Fruit fly (Drosophila melanogaster) whole organism, prepupa: ENCODE measurements around the gene CG10681.

Experiments
- Blimp-1 ChIP-seq: fragments of 200-800 bp; sonication (Bioruptor generic); optimal IDR thresholded peaks from 3 replicates; lab custom pipeline; 2017; ENCODE audit warnings: missing biosample characterization, missing genetic modification characterization, mild to moderate bottlenecking, moderate library complexity, missing genetic modification reagents
- CG10631 ChIP-seq: fragments of 200-800 bp; sonication (Bioruptor generic); optimal IDR thresholded peaks from 2 replicates; lab custom pipeline; 2016; ENCODE audit warnings: missing biosample characterization, missing genetic modification characterization
- CG11294 ChIP-seq: fragments of 200-800 bp; sonication (Bioruptor generic); IDR thresholded peaks from 2 replicates; pipeline ENCODE4 v1.3.6; 2022; ENCODE audit warnings: missing biosample characterization, missing genetic modification characterization
- CG11902 ChIP-seq: fragments of 200-800 bp; sonication (Bioruptor generic); optimal IDR thresholded peaks from 3 replicates; lab custom pipeline; 2016; ENCODE audit warnings: missing biosample characterization, missing genetic modification characterization
- CG15336 ChIP-seq: fragments of 200-800 bp; sonication (Bioruptor generic); IDR thresholded peaks from 2 replicates; pipeline ENCODE4 v1.3.6; 2022; ENCODE audit warnings: missing biosample characterization, missing genetic modification characterization
- CG1621 ChIP-seq: fragments of 200-800 bp; sonication (Bioruptor generic); optimal IDR thresholded peaks from 3 replicates; lab custom pipeline; 2018; ENCODE audit warnings: missing biosample characterization, mild to moderate bottlenecking, missing genetic modification characterization
- CG16779 ChIP-seq: fragments of 200-800 bp; sonication (Bioruptor generic); optimal IDR thresholded peaks from 3 replicates; lab custom pipeline; 2017; ENCODE audit warnings: missing biosample characterization, mild to moderate bottlenecking, missing genetic modification characterization
- CG3032 ChIP-seq: fragments of 200-800 bp; optimal IDR thresholded peaks from 2 replicates; lab custom pipeline; 2019; ENCODE audit warnings: missing biosample characterization, mild to moderate bottlenecking, missing genetic modification characterization, moderate library complexity
- CG31627 ChIP-seq: fragments of 200-800 bp; sonication (Bioruptor generic); optimal IDR thresholded peaks from 3 replicates; lab custom pipeline; 2016; ENCODE audit warnings: missing biosample characterization, missing genetic modification characterization
- CG32006 ChIP-seq: fragments of 200-800 bp; sonication (Bioruptor generic); optimal IDR thresholded peaks from 3 replicates; lab custom pipeline; 2017; ENCODE audit warnings: missing biosample characterization, mild to moderate bottlenecking, missing genetic modification characterization
- CG34406 ChIP-seq: fragments of 200-800 bp; sonication (Bioruptor generic); optimal IDR thresholded peaks from 3 replicates; lab custom pipeline; 2016; ENCODE audit warnings: missing biosample characterization, missing genetic modification characterization
- CG3919 ChIP-seq: fragments of 200-800 bp; sonication (Bioruptor generic); optimal IDR thresholded peaks from 3 replicates; lab custom pipeline; 2016; ENCODE audit warnings: missing biosample characterization, missing genetic modification characterization
- CG6163 ChIP-seq: fragments of 200-800 bp; sonication (Bioruptor generic); IDR thresholded peaks from 3 replicates; pipeline ENCODE4 v1.3.6; 2022; ENCODE audit warnings: missing biosample characterization, missing genetic modification characterization
- CG6808 ChIP-seq: fragments of 200-800 bp; sonication (Bioruptor generic); optimal IDR thresholded peaks from 3 replicates; lab custom pipeline; 2017; ENCODE audit warnings: missing biosample characterization, missing genetic modification characterization, mild to moderate bottlenecking, moderate library complexity, missing genetic modification reagents
- CG6854 ChIP-seq: fragments of 200-800 bp; sonication (Bioruptor generic); optimal IDR thresholded peaks from 2 replicates; lab custom pipeline; 2017; ENCODE audit warnings: missing biosample characterization, mild to moderate bottlenecking, missing genetic modification characterization
- CG7368 ChIP-seq: fragments of 200-800 bp; sonication (Bioruptor generic); optimal IDR thresholded peaks from 3 replicates; lab custom pipeline; 2016; ENCODE audit warnings: missing biosample characterization, missing genetic modification characterization
- CG8319 ChIP-seq: fragments of 200-800 bp; sonication (Bioruptor generic); optimal IDR thresholded peaks from 3 replicates; lab custom pipeline; 2016; ENCODE audit warnings: missing biosample characterization, missing genetic modification characterization
- CG8632 ChIP-seq: fragments of 200-800 bp; sonication (Bioruptor generic); optimal IDR thresholded peaks from 3 replicates; lab custom pipeline; 2016; ENCODE audit warnings: missing biosample characterization, missing genetic modification characterization
- CG9139 ChIP-seq: fragments of 200-800 bp; sonication (Bioruptor generic); optimal IDR thresholded peaks from 3 replicates; lab custom pipeline; 2017; ENCODE audit warnings: missing biosample characterization, mild to moderate bottlenecking, missing genetic modification characterization
- Eip75B ChIP-seq: fragments of 200-800 bp; sonication (Bioruptor generic); optimal IDR thresholded peaks from 3 replicates; lab custom pipeline; 2016; ENCODE audit warnings: missing biosample characterization, missing genetic modification characterization
- Eip78C ChIP-seq: fragments of 200-800 bp; sonication (Bioruptor generic); peaks from one replicate; lab custom pipeline; 2016; ENCODE audit warnings: missing biosample characterization, missing genetic modification characterization
- Eip93F ChIP-seq: fragments of 200-800 bp; sonication (Bioruptor generic); optimal IDR thresholded peaks from 2 replicates; lab custom pipeline; 2016; ENCODE audit warnings: missing biosample characterization, mild to moderate bottlenecking, missing genetic modification characterization
- Ets21C ChIP-seq: fragments of 200-800 bp; sonication (Bioruptor generic); optimal IDR thresholded peaks from 3 replicates; lab custom pipeline; 2016; ENCODE audit warnings: missing biosample characterization, missing genetic modification characterization
- Ets96B ChIP-seq: fragments of 200-800 bp; optimal IDR thresholded peaks from 2 replicates; lab custom pipeline; 2019; ENCODE audit warnings: missing biosample characterization, mild to moderate bottlenecking, missing genetic modification characterization, moderate library complexity
- Gug ChIP-seq: fragments of 200-800 bp; sonication (Bioruptor generic); IDR thresholded peaks from 2 replicates; pipeline ENCODE4 v1.3.6; 2022; ENCODE audit warnings: missing biosample characterization, missing genetic modification characterization
- Hr38 ChIP-seq: sonication (Bioruptor generic); optimal IDR thresholded peaks from 2 replicates; lab custom pipeline; 2016; ENCODE audit warnings: missing biosample characterization, missing genetic modification characterization
- Hr39 ChIP-seq: fragments of 200-800 bp; sonication (Bioruptor generic); optimal IDR thresholded peaks from 2 replicates; lab custom pipeline; 2016; ENCODE audit warnings: missing biosample characterization, missing genetic modification characterization
- Hr4 ChIP-seq: fragments of 200-800 bp; sonication (Bioruptor generic); optimal IDR thresholded peaks from 3 replicates; lab custom pipeline; 2016; ENCODE audit warnings: missing biosample characterization, missing genetic modification characterization
- Met ChIP-seq: fragments of 200-800 bp; sonication (Bioruptor generic); optimal IDR thresholded peaks from 3 replicates; lab custom pipeline; 2016; ENCODE audit warnings: missing biosample characterization, missing genetic modification characterization
- OdsH ChIP-seq: fragments of 200-800 bp; sonication (Bioruptor generic); optimal IDR thresholded peaks from 3 replicates; lab custom pipeline; 2016; ENCODE audit warnings: missing biosample characterization, missing genetic modification characterization
- Sox14 ChIP-seq: fragments of 200-800 bp; sonication (Bioruptor generic); optimal IDR thresholded peaks from 3 replicates; lab custom pipeline; 2016; ENCODE audit warnings: missing biosample characterization, missing genetic modification characterization
- Sox15 ChIP-seq: fragments of 200-800 bp; sonication (Bioruptor generic); optimal IDR thresholded peaks from 3 replicates; lab custom pipeline; 2016; ENCODE audit warnings: missing biosample characterization, missing genetic modification characterization
- achi ChIP-seq: fragments of 200-800 bp; sonication (Bioruptor generic); optimal IDR thresholded peaks from 3 replicates; lab custom pipeline; 2016; ENCODE audit warnings: missing biosample characterization, missing genetic modification characterization
- acj6 ChIP-seq: fragments of 200-800 bp; sonication (Bioruptor generic); optimal IDR thresholded peaks from 3 replicates; lab custom pipeline; 2016; ENCODE audit warnings: missing biosample characterization, missing genetic modification characterization
- cyc ChIP-seq: fragments of 200-800 bp; sonication (Bioruptor generic); optimal IDR thresholded peaks from 3 replicates; lab custom pipeline; 2016; ENCODE audit warnings: missing biosample characterization, missing genetic modification characterization
- dsx ChIP-seq: fragments of 200-800 bp; optimal IDR thresholded peaks from 3 replicates; lab custom pipeline; 2019; ENCODE audit warnings: missing biosample characterization, mild to moderate bottlenecking, missing genetic modification characterization, moderate library complexity; ENCODE audit not compliant: poor library complexity, severe bottlenecking
- eg ChIP-seq: fragments of 200-800 bp; sonication (Bioruptor generic); IDR thresholded peaks from 3 replicates; pipeline ENCODE4 v1.3.6; 2022; ENCODE audit warnings: missing biosample characterization, missing genetic modification characterization
- esn ChIP-seq: fragments of 200-800 bp; sonication (Bioruptor generic); optimal IDR thresholded peaks from 2 replicates; lab custom pipeline; 2016; ENCODE audit warnings: missing biosample characterization, mild to moderate bottlenecking, missing genetic modification characterization, moderate library complexity
- fd59A ChIP-seq: fragments of 200-800 bp; sonication (Bioruptor generic); optimal IDR thresholded peaks from 2 replicates; lab custom pipeline; 2017; ENCODE audit warnings: missing biosample characterization, mild to moderate bottlenecking, missing genetic modification characterization, missing genetic modification reagents
- lz ChIP-seq: fragments of 200-800 bp; sonication (Bioruptor generic); optimal IDR thresholded peaks from 3 replicates; lab custom pipeline; 2016; ENCODE audit warnings: missing biosample characterization, missing genetic modification characterization
- net ChIP-seq: fragments of 200-800 bp; sonication (Bioruptor generic); optimal IDR thresholded peaks from 3 replicates; lab custom pipeline; 2016; ENCODE audit warnings: missing biosample characterization, missing genetic modification characterization
- salr ChIP-seq, 2 experiments: fragments of 200-800 bp; sonication (Bioruptor generic); optimal IDR thresholded peaks; 3 replicates each; lab custom pipeline; 2016 to 2018; ENCODE audit warnings: missing biosample characterization in 2 of 2, missing genetic modification characterization in 2 of 2, mild to moderate bottlenecking in 1 of 2
- spab ChIP-seq: fragments of 200-800 bp; sonication (Bioruptor generic); optimal IDR thresholded peaks from 2 replicates; lab custom pipeline; 2017; ENCODE audit warnings: missing biosample characterization, mild to moderate bottlenecking, missing genetic modification characterization, missing genetic modification reagents
- ss ChIP-seq, 2 experiments: fragments of 200-800 bp; sonication (Bioruptor generic); optimal IDR thresholded peaks; 2 replicates in 1 of 2; 3 replicates in 1 of 2; lab custom pipeline; 2017 to 2018; ENCODE audit warnings: mild to moderate bottlenecking in 2 of 2, missing biosample characterization in 2 of 2, missing genetic modification characterization in 2 of 2, moderate library complexity in 1 of 2
- svp ChIP-seq: fragments of 200-800 bp; sonication (Bioruptor generic); peaks from one replicate; lab custom pipeline; 2016; ENCODE audit warnings: missing biosample characterization, missing genetic modification characterization
- vri ChIP-seq: fragments of 200-800 bp; sonication (Bioruptor generic); optimal IDR thresholded peaks from 3 replicates; lab custom pipeline; 2016; ENCODE audit warnings: missing biosample characterization, mild to moderate bottlenecking, missing genetic modification characterization

CG10681 gene

dm6 chr3L:12490418-12491035, 10.8 kb upstream of the CG10681 start, which contains the start of gene CG10660 (continued):
- TF ChIP-seq CG8632 (GFP tag; lab: Kevin White, UChicago) (peak; percentile 90), Hr39 (peak; percentile 85), CG7368 (GFP tag; lab: Kevin White, UChicago) (peak; percentile 82), Ets21C (GFP tag; lab: Kevin White, UChicago) (peak; percentile 77), net (GFP tag; lab: Kevin White, UChicago) (peak; percentile 94), esn (GFP tag; lab: Kevin White, UChicago) (peak; percentile 95), CG31627 (GFP tag; lab: Kevin White, UChicago) (peak; percentile 88), spab (peak; percentile 78), svp (GFP tag; lab: Kevin White, UChicago) (peak; percentile 95), Blimp-1 (GFP tag; lab: Kevin White, UChicago) (peak; percentile 65), Gug (peak; percentile 93), CG9139 (peak; percentile 64), CG15336 (GFP tag; lab: Robert Waterston, UW) (peak; percentile 97), Sox15 (GFP tag; lab: Kevin White, UChicago) (peak; percentile 80), eg (peak; percentile 98), Hr4 (GFP tag; lab: Kevin White, UChicago) (peak; percentile 94), lz (GFP tag; lab: Kevin White, UChicago) (peak; percentile 92), CG6163 (peak; percentile 97), Hr38 (GFP tag; lab: Kevin White, UChicago) (no peak), Sox14 (GFP tag; lab: Kevin White, UChicago) (peak; percentile 93), Eip78C (GFP tag; lab: Kevin White, UChicago) (peak; percentile 97), acj6 (peak; percentile 93), OdsH (GFP tag; lab: Kevin White, UChicago) (peak; percentile 95), CG34406 (peak; percentile 94), dsx (GFP tag; lab: Kevin White, UChicago) (peak; percentile 78), achi (GFP tag; lab: Kevin White, UChicago) (peak; percentile 93), fd59A (GFP tag; lab: Kevin White, UChicago) (peak; percentile 80), salr (GFP tag; optimal IDR thresholded peaks at IDR 0.05; lab: Kevin White, UChicago) (peak; percentile 79 to 86), CG6808 (GFP tag; lab: Kevin White, UChicago) (peak; percentile 75), CG1621 (peak; percentile 88), CG11902 (GFP tag; lab: Kevin White, UChicago) (peak; percentile 80), Eip93F (GFP tag; lab: Kevin White, UChicago) (peak; percentile 66), CG3032 (peak; percentile 72)
- TF ChIP-seq, all 60 proteins: peak for 59

DNA sequence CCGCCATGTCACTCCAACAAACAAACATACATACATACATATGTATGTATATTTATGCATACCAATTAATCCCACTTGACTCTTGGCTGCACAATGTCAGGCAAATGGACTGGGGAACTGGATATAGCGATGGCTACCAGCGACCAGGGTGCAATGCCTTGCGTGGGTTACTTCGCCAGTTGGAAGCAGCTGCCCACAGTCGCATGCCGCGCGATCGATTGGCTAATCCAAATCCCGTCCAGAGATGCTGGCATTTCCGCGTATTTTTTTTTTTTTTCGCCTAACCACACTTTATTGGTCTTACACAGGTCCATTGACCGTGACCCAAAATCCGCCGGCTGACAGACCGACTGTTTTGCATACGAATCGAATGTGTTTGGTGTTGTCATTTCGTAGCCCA, 7.0 kb upstream of the CG10681 start:
- TF ChIP-seq CG9139 = no peak
- TF ChIP-seq CG6854 (GFP tag; lab: Kevin White, UChicago) = no peak
- 0 out of 3 replicates have a peak, but pooled peaks have one; percentile 18 for TF ChIP-seq CG6163

dm6 chr3L:12495312-12495725, 6.0 kb upstream of the CG10681 start:
- TF ChIP-seq CG1621 (peak; percentile 60), Eip93F (GFP tag; lab: Kevin White, UChicago) (peak; percentile 74), CG32006 (GFP tag; lab: Kevin White, UChicago) (peak; percentile 95), cyc (GFP tag; lab: Kevin White, UChicago) (peak; percentile 88), Eip75B (GFP tag; lab: Kevin White, UChicago) (peak; percentile 88), CG16779 (peak; percentile 72), CG31627 (GFP tag; lab: Kevin White, UChicago) (peak; percentile 90), CG3919 (GFP tag; lab: Kevin White, UChicago) (peak; percentile 89), Ets96B (tag; lab: Kevin White, UChicago) (peak; percentile 80), Blimp-1 (GFP tag; lab: Kevin White, UChicago) (peak; percentile 87), ss (GFP tag; optimal IDR thresholded peaks at IDR 0.05; lab: Kevin White, UChicago) (peak; percentile 84 to 87), Hr38 (GFP tag; lab: Kevin White, UChicago) (no peak), CG6854 (GFP tag; lab: Kevin White, UChicago) (peak; percentile 81), Gug (peak; percentile 29), Hr4 (GFP tag; lab: Kevin White, UChicago) (peak; percentile 91), vri (peak; percentile 84), CG8319 (GFP tag; lab: Kevin White, UChicago) (peak; percentile 68), Met (peak; percentile 93), salr (GFP tag; optimal IDR thresholded peaks at IDR 0.05; lab: Kevin White, UChicago) (peak; percentile 20 to 90), Ets21C (GFP tag; lab: Kevin White, UChicago) (peak; percentile 83), OdsH (GFP tag; lab: Kevin White, UChicago) (peak; percentile 87), CG34406 (peak; percentile 84), Sox15 (GFP tag; lab: Kevin White, UChicago) (peak; percentile 78), CG11294 (GFP tag; lab: Robert Waterston, UW) (peak; percentile 59), Sox14 (GFP tag; lab: Kevin White, UChicago) (peak; percentile 91), CG10631 (GFP tag; lab: Kevin White, UChicago) (peak; percentile 82)
